Fruit fly (Drosophila melanogaster): ENCODE data around the gene CG14401.

dm6 chr2L:20820767-20821166 is 48.9 kb upstream of the CG14401 start, which contains the start of gene CheB38c:
- TF ChIP-seq Snoo (tag; optimal IDR thresholded peaks at IDR 0.05) (no peak), EcR (GFP tag; optimal IDR thresholded peaks at IDR 0.05) (no peak), Ets98B (GFP tag; IDR thresholded peaks at IDR 0.05) (no peak), CG17806 (tag; optimal IDR thresholded peaks at IDR 0.05) (no peak), CG32121 (GFP tag; IDR thresholded peaks at IDR 0.05) (no peak), CG4496 (GFP tag; IDR thresholded peaks at IDR 0.05) (no peak), CG9948 (tag; optimal IDR thresholded peaks at IDR 0.05) (no peak), Pif1A (GFP tag; optimal IDR thresholded peaks at IDR 0.05) (no peak), CG12605 (GFP tag; IDR thresholded peaks at IDR 0.05) (no peak), gl (tag; optimal IDR thresholded peaks at IDR 0.05) (no peak)

All from whole organism, pupa.